Fruit fly (Drosophila melanogaster) whole organism, embryonic: ENCODE data around the gene pck.

Experiments used
- BtbVII ChIP-seq: fragments of 200-800 bp; sonication (Bioruptor generic); optimal IDR thresholded peaks from 3 replicates; lab custom pipeline; 2017; ENCODE audit warnings: missing biosample characterization, mild to moderate bottlenecking, missing genetic modification characterization
- CG13287 ChIP-seq: fragments of 200-800 bp; sonication (Bioruptor generic); IDR thresholded peaks from 2 replicates; pipeline ENCODE4 v1.3.6; 2022; ENCODE audit warnings: missing biosample characterization, missing genetic modification characterization; ENCODE audit not compliant: partially characterized antibody
- CG14050 ChIP-seq: fragments of 200-800 bp; sonication (Bioruptor generic); IDR thresholded peaks from 3 replicates; pipeline ENCODE4 v1.3.6; 2022; ENCODE audit warnings: missing biosample characterization, missing genetic modification characterization
- CG15269 ChIP-seq: fragments of 200-800 bp; sonication (Bioruptor generic); optimal IDR thresholded peaks from 2 replicates; lab custom pipeline; 2018; ENCODE audit warnings: missing biosample characterization, mild to moderate bottlenecking, missing genetic modification characterization, moderate library complexity
- CG17359 ChIP-seq: fragments of 200-800 bp; sonication (Bioruptor generic); optimal IDR thresholded peaks from 3 replicates; lab custom pipeline; 2018; ENCODE audit warnings: missing biosample characterization, mild to moderate bottlenecking, missing genetic modification characterization, moderate library complexity
- CG2678 ChIP-seq: fragments of 200-800 bp; sonication (Bioruptor generic); optimal IDR thresholded peaks from 3 replicates; lab custom pipeline; 2019; ENCODE audit warnings: missing biosample characterization, mild to moderate bottlenecking, missing genetic modification characterization, moderate library complexity
- CG31441 ChIP-seq: fragments of 200-800 bp; sonication (Bioruptor generic); IDR thresholded peaks from 2 replicates; pipeline ENCODE4 v1.3.6; 2022; ENCODE audit warnings: missing biosample characterization, missing genetic modification characterization
- CG3281 ChIP-seq: fragments of 200-800 bp; sonication (Bioruptor generic); optimal IDR thresholded peaks from 3 replicates; lab custom pipeline; 2017; ENCODE audit warnings: missing biosample characterization, mild to moderate bottlenecking, missing genetic modification characterization
- CG33213 ChIP-seq: fragments of 200-800 bp; sonication (Bioruptor generic); optimal IDR thresholded peaks from 3 replicates; lab custom pipeline; 2016; ENCODE audit warnings: missing biosample characterization, missing genetic modification characterization
- CG33557 ChIP-seq: fragments of 200-800 bp; sonication (Bioruptor generic); optimal IDR thresholded peaks from 2 replicates; lab custom pipeline; 2019; ENCODE audit warnings: missing biosample characterization, mild to moderate bottlenecking, missing genetic modification characterization, moderate library complexity
- CG4328 ChIP-seq: fragments of 200-800 bp; sonication (Bioruptor generic); optimal IDR thresholded peaks from 3 replicates; lab custom pipeline; 2017; ENCODE audit warnings: missing biosample characterization, missing genetic modification reagents, missing genetic modification characterization
- CG7745 ChIP-seq: fragments of 200-800 bp; sonication (Bioruptor generic); optimal IDR thresholded peaks from 2 replicates; lab custom pipeline; 2018; ENCODE audit warnings: missing biosample characterization, mild to moderate bottlenecking, missing genetic modification characterization, moderate library complexity
- CG9437 ChIP-seq: fragments of 200-800 bp; sonication (Bioruptor generic); optimal IDR thresholded peaks from 2 replicates; lab custom pipeline; 2018; ENCODE audit warnings: missing biosample characterization, mild to moderate bottlenecking, missing genetic modification characterization
- CG9727 ChIP-seq: fragments of 200-800 bp; sonication (Bioruptor generic); optimal IDR thresholded peaks from 3 replicates; lab custom pipeline; 2017; ENCODE audit warnings: missing biosample characterization, mild to moderate bottlenecking, missing genetic modification characterization
- CG9932 ChIP-seq: fragments of 200-800 bp; sonication (Bioruptor generic); IDR thresholded peaks from 2 replicates; pipeline ENCODE4 v1.3.6; 2022; ENCODE audit warnings: missing biosample characterization, missing genetic modification characterization
- D19B ChIP-seq: fragments of 200-800 bp; sonication (Bioruptor generic); optimal IDR thresholded peaks from 2 replicates; lab custom pipeline; 2017; ENCODE audit warnings: missing biosample characterization, mild to moderate bottlenecking, missing genetic modification characterization
- Deaf1 ChIP-seq: fragments of 200-800 bp; optimal IDR thresholded peaks from 3 replicates; lab custom pipeline; 2019; ENCODE audit warnings: missing biosample characterization, mild to moderate bottlenecking, missing genetic modification characterization, moderate library complexity
- Dfd ChIP-seq, 2 experiments: fragments of >200 bp; optimal IDR thresholded peaks; 2 replicates each; lab custom pipeline; 2017; ENCODE audit warnings: missing biosample characterization in 2 of 2, missing genetic modification characterization in 2 of 2
- Jarid2 ChIP-seq: fragments of 200-800 bp; sonication (Bioruptor generic); optimal IDR thresholded peaks from 3 replicates; lab custom pipeline; 2017; ENCODE audit warnings: mild to moderate bottlenecking, missing biosample characterization, missing genetic modification reagents, missing genetic modification characterization
- Max ChIP-seq: fragments of 200-800 bp; sonication (Bioruptor generic); optimal IDR thresholded peaks from 2 replicates; lab custom pipeline; 2016; ENCODE audit warnings: missing biosample characterization, mild to moderate bottlenecking, missing genetic modification characterization
- Mrtf ChIP-seq: fragments of 200-800 bp; sonication (Bioruptor generic); IDR thresholded peaks from 3 replicates; pipeline ENCODE4 v1.3.6; 2022; ENCODE audit warnings: missing biosample characterization, missing genetic modification characterization
- NC2α ChIP-seq: fragments of 200-800 bp; sonication (Bioruptor generic); optimal IDR thresholded peaks from 2 replicates; lab custom pipeline; 2016; ENCODE audit warnings: missing biosample characterization, missing genetic modification characterization
- Pdp1 ChIP-seq, 2 experiments: fragments of 200-800 bp; sonication (Bioruptor generic); optimal IDR thresholded peaks; 3 replicates each; lab custom pipeline; 2016; ENCODE audit warnings: missing biosample characterization in 2 of 2, missing genetic modification characterization in 2 of 2, mild to moderate bottlenecking in 1 of 2, moderate library complexity in 1 of 2
- Ravus ChIP-seq: fragments of 200-800 bp; sonication (Bioruptor generic); IDR thresholded peaks from 2 replicates; pipeline ENCODE4 v1.3.6; 2022; ENCODE audit warnings: missing biosample characterization, missing genetic modification characterization
- Scr ChIP-seq: fragments of 200-800 bp; sonication (Bioruptor generic); IDR thresholded peaks from 2 replicates; pipeline ENCODE4 v1.3.6; 2022; ENCODE audit warnings: missing biosample characterization, missing genetic modification characterization; ENCODE audit not compliant: partially characterized antibody
- TFAM ChIP-seq: fragments of 200-800 bp; sonication (Bioruptor generic); optimal IDR thresholded peaks from 2 replicates; lab custom pipeline; 2017; ENCODE audit warnings: missing biosample characterization, missing genetic modification characterization, inconsistent platforms
- Trl ChIP-seq, 3 experiments: fragments of >200 bp in 2 of 3; fragments of 200-800 bp in 1 of 3; sonication (Bioruptor generic) in 1 of 3; optimal IDR thresholded peaks; 2 replicates in 1 of 3; 3 replicates in 2 of 3; lab custom pipeline; 2016 to 2017; ENCODE audit warnings: missing biosample characterization in 1 of 3, missing genetic modification characterization in 1 of 3
- Vsx1 ChIP-seq: fragments of 200-800 bp; sonication (Bioruptor generic); optimal IDR thresholded peaks from 2 replicates; lab custom pipeline; 2017; ENCODE audit warnings: missing biosample characterization, mild to moderate bottlenecking, missing genetic modification characterization, missing genetic modification reagents
- abd-A ChIP-seq: fragments of 200-800 bp; sonication (Bioruptor generic); optimal IDR thresholded peaks from 3 replicates; lab custom pipeline; 2019; ENCODE audit warnings: missing biosample characterization, mild to moderate bottlenecking, missing genetic modification characterization, moderate library complexity
- al ChIP-seq: fragments of 200-800 bp; sonication (Bioruptor generic); IDR thresholded peaks from 2 replicates; pipeline ENCODE4 v1.3.6; 2022; ENCODE audit warnings: missing biosample characterization, missing genetic modification characterization
- aop ChIP-seq: fragments of 200-800 bp; sonication (Bioruptor generic); IDR thresholded peaks from 2 replicates; pipeline ENCODE4 v1.3.6; 2022; ENCODE audit warnings: missing biosample characterization, missing genetic modification characterization
- bigmax ChIP-seq: fragments of 200-800 bp; sonication (Bioruptor generic); optimal IDR thresholded peaks from 2 replicates; lab custom pipeline; 2018; ENCODE audit warnings: missing biosample characterization, mild to moderate bottlenecking, missing genetic modification characterization
- chn ChIP-seq: fragments of 200-800 bp; sonication (Bioruptor generic); optimal IDR thresholded peaks from 2 replicates; lab custom pipeline; 2016; ENCODE audit warnings: missing biosample characterization, missing genetic modification characterization
- emc ChIP-seq: fragments of 200-800 bp; sonication (Bioruptor generic); optimal IDR thresholded peaks from 2 replicates; lab custom pipeline; 2016; ENCODE audit warnings: missing biosample characterization, missing genetic modification characterization
- gcm2 ChIP-seq: fragments of 200-800 bp; sonication (Bioruptor generic); optimal IDR thresholded peaks from 2 replicates; lab custom pipeline; 2016; ENCODE audit warnings: missing biosample characterization, missing genetic modification characterization
- gsb-n ChIP-seq: fragments of 200-800 bp; sonication (Bioruptor generic); optimal IDR thresholded peaks from 3 replicates; lab custom pipeline; 2018; ENCODE audit warnings: missing biosample characterization, mild to moderate bottlenecking, missing genetic modification characterization
- ham ChIP-seq: fragments of 200-800 bp; sonication (Bioruptor generic); IDR thresholded peaks from 2 replicates; pipeline ENCODE4 v1.3.6; 2022; ENCODE audit warnings: missing biosample characterization, missing genetic modification characterization
- hbn ChIP-seq: fragments of 200-800 bp; sonication (Bioruptor generic); IDR thresholded peaks from 2 replicates; pipeline ENCODE4 v1.3.6; 2022; ENCODE audit warnings: missing biosample characterization, missing genetic modification characterization; ENCODE audit not compliant: partially characterized antibody
- hkb ChIP-seq, 2 experiments: fragments of 200-800 bp in 1 of 2; fragments of >200 bp in 1 of 2; sonication (Bioruptor generic) in 1 of 2; IDR thresholded peaks in 1 of 2; optimal IDR thresholded peaks in 1 of 2; 2 replicates each; pipeline versions ENCODE4 v1.3.6 to Lab custom; 2017 to 2022; ENCODE audit warnings: missing biosample characterization in 1 of 2, missing genetic modification characterization in 1 of 2
- jigr1 ChIP-seq: fragments of 200-800 bp; sonication (Bioruptor generic); IDR thresholded peaks from 3 replicates; pipeline ENCODE4 v1.3.6; 2022; ENCODE audit warnings: missing biosample characterization, missing genetic modification characterization
- kah ChIP-seq: fragments of 200-800 bp; sonication (Bioruptor generic); optimal IDR thresholded peaks from 2 replicates; lab custom pipeline; 2018; ENCODE audit warnings: missing biosample characterization, mild to moderate bottlenecking, missing genetic modification characterization
- lilli ChIP-seq: fragments of 200-800 bp; sonication (Bioruptor generic); optimal IDR thresholded peaks from 3 replicates; lab custom pipeline; 2016; ENCODE audit warnings: missing biosample characterization, missing genetic modification characterization
- mld ChIP-seq: fragments of 200-800 bp; sonication (Bioruptor generic); IDR thresholded peaks from 3 replicates; pipeline ENCODE4 v1.3.6; 2022; ENCODE audit warnings: missing biosample characterization, missing genetic modification characterization; ENCODE audit not compliant: partially characterized antibody
- pho ChIP-seq: fragments of 200-800 bp; sonication (Bioruptor generic); optimal IDR thresholded peaks from 2 replicates; lab custom pipeline; 2016; ENCODE audit warnings: missing biosample characterization, missing genetic modification characterization
- pnt ChIP-seq: fragments of 200-800 bp; sonication (Bioruptor generic); optimal IDR thresholded peaks from 3 replicates; lab custom pipeline; 2016; ENCODE audit warnings: missing biosample characterization, missing genetic modification characterization
- prd ChIP-seq, 3 experiments: fragments of >200 bp in 2 of 3; fragments of 200-800 bp in 1 of 3; sonication (Bioruptor generic) in 1 of 3; optimal IDR thresholded peaks in 2 of 3; IDR thresholded peaks in 1 of 3; 2 replicates in 2 of 3; 3 replicates in 1 of 3; pipeline versions ENCODE4 v1.3.6 to Lab custom; 2017 to 2022; ENCODE audit warnings: missing biosample characterization in 1 of 3, missing genetic modification characterization in 1 of 3
- run ChIP-seq: fragments of 200-800 bp; sonication (Bioruptor generic); optimal IDR thresholded peaks from 3 replicates; lab custom pipeline; 2018; ENCODE audit warnings: missing biosample characterization, mild to moderate bottlenecking, missing genetic modification characterization
- stwl ChIP-seq: fragments of 200-800 bp; sonication (Bioruptor generic); optimal IDR thresholded peaks from 3 replicates; lab custom pipeline; 2018; ENCODE audit warnings: missing biosample characterization, mild to moderate bottlenecking, missing genetic modification characterization, moderate library complexity
- vvl ChIP-seq: fragments of 200-800 bp; sonication (Bioruptor generic); IDR thresholded peaks from 2 replicates; pipeline ENCODE4 v1.3.6; 2022; ENCODE audit warnings: missing biosample characterization, missing genetic modification characterization

Gene pck

DNA sequence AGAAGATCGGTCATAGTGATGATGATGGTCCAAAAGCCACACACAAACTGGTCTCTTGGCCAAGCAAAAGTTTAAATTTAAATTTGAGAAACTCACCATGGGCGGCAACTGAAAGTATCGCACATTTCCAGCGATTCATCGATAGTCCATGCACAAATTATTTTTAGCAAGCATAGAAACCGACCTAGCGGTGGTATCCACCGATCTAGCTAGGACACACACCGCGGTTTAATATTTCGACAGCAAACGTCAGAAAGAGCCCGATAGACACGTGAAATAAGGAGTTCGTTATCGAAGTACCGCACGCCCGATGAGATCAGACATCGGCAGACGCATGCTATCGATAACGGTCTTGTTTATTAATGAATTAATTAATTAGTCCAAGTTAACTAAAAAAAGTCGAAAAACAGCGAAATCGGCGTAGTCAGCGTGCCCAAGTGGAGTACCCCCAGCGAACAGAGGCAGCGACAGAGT lies 42.3 kb downstream of the pck start, which contains the start of gene CG14795:
CG14795 (minus strand) TSS at position 51 of the 474 bp plus-strand sequence.
- TF ChIP-seq pnt (GFP tag; lab: Kevin White, UChicago), result no peak
- no peak for TF ChIP-seq gsb-n (tag; lab: Kevin White, UChicago)
- TF ChIP-seq Scr (GFP tag; lab: Robert Waterston, UW), result peak; percentile 91
- peak; percentile 23 for TF ChIP-seq CG33557 (GFP tag; lab: Kevin White, UChicago)
- TF ChIP-seq Max, result peak; percentile 30
- no peak for TF ChIP-seq gcm2 (GFP tag; lab: Kevin White, UChicago)
- peak; percentile 98 for TF ChIP-seq hbn (GFP tag; lab: Robert Waterston, UW)
- TF ChIP-seq Vsx1, result no peak
- TF ChIP-seq CG17359 (tag; lab: Kevin White, UChicago), result peak; percentile 29
- peak; percentile 13 for TF ChIP-seq CG2678 (tag; lab: Kevin White, UChicago)
- peak; percentile 65 for TF ChIP-seq hkb (optimal IDR thresholded peaks at IDR 0.05; lab: Kevin White, UChicago)
- TF ChIP-seq hkb (GFP tag; IDR thresholded peaks at IDR 0.05; lab: Robert Waterston, UW), result no peak
- no peak for TF ChIP-seq Jarid2 (GFP tag; lab: Kevin White, UChicago)
- peak; percentile 43 for TF ChIP-seq CG7745 (tag; lab: Kevin White, UChicago)
- no peak for TF ChIP-seq D19B
- no peak for TF ChIP-seq Ravus (GFP tag; lab: Robert Waterston, UW)
- TF ChIP-seq CG9727, result peak; percentile 25
- TF ChIP-seq Dfd (GFP tag; optimal IDR thresholded peaks at IDR 0.05; lab: Kevin White, UChicago), result no peak
- peak; percentile 97 for TF ChIP-seq CG13287 (GFP tag; lab: Robert Waterston, UW)
- TF ChIP-seq NC2α (GFP tag; lab: Kevin White, UChicago), result no peak
- peak; percentile 41 for TF ChIP-seq bigmax (GFP tag; lab: Kevin White, UChicago)
- TF ChIP-seq CG9932, result peak; percentile 72
- TF ChIP-seq Pdp1 (GFP tag; optimal IDR thresholded peaks at IDR 0.05; lab: Kevin White, UChicago), result peak; percentile 5 to 48
- TF ChIP-seq Mrtf (GFP tag; lab: Robert Waterston, UW), result no peak
- peak; percentile 80 for TF ChIP-seq CG33213
- peak; percentile 81 for TF ChIP-seq stwl (tag; lab: Kevin White, UChicago)
- peak; percentile 46 for TF ChIP-seq abd-A (tag; lab: Kevin White, UChicago)
- TF ChIP-seq CG14050, result no peak
- peak; percentile 47 for TF ChIP-seq lilli (GFP tag; lab: Kevin White, UChicago)
- TF ChIP-seq BtbVII (GFP tag; lab: Kevin White, UChicago), result no peak
- TF ChIP-seq TFAM (GFP tag; lab: Kevin White, UChicago), result no peak
- no peak for TF ChIP-seq CG3281 (GFP tag; lab: Kevin White, UChicago)
- no peak for TF ChIP-seq CG9437 (GFP tag; lab: Kevin White, UChicago)
- TF ChIP-seq CG4328 (GFP tag; lab: Kevin White, UChicago), result no peak
- TF ChIP-seq aop (GFP tag; lab: Robert Waterston, UW), result no peak
- TF ChIP-seq emc (GFP tag; lab: Kevin White, UChicago), result no peak
- TF ChIP-seq CG31441 (GFP tag; lab: Robert Waterston, UW), result no peak
- no peak for TF ChIP-seq al (GFP tag; lab: Robert Waterston, UW)
- no peak for TF ChIP-seq ham
- no peak for TF ChIP-seq kah (GFP tag; lab: Kevin White, UChicago)
- TF ChIP-seq pho (GFP tag; lab: Kevin White, UChicago), result peak; percentile 53
- TF ChIP-seq vvl (GFP tag; lab: Robert Waterston, UW), result peak; percentile 85
- peak; percentile 6 for TF ChIP-seq CG15269
- TF ChIP-seq jigr1 (GFP tag; lab: Robert Waterston, UW), result no peak
- TF ChIP-seq Deaf1 (tag; lab: Kevin White, UChicago), result peak; percentile 22
- peak; percentile 94 for TF ChIP-seq mld (GFP tag; lab: Robert Waterston, UW)
- TF ChIP-seq Trl (optimal IDR thresholded peaks at IDR 0.05; lab: Kevin White, UChicago), result no peak
- no peak for TF ChIP-seq Trl (GFP tag; optimal IDR thresholded peaks at IDR 0.05; lab: Kevin White, UChicago)
- no peak for TF ChIP-seq run (tag; lab: Kevin White, UChicago)
- TF ChIP-seq prd (optimal IDR thresholded peaks at IDR 0.05; lab: Kevin White, UChicago), result no peak
- peak; percentile 5; the same call in 1 of the 3 replicates for TF ChIP-seq prd (GFP tag; IDR thresholded peaks at IDR 0.05; lab: Robert Waterston, UW)
- TF ChIP-seq chn, result peak; percentile 55
